Worm (Caenorhabditis elegans) whole organism, L2 larva: Measurements from ENCODE around the gene W02C12.2.
A peak's percentile ranks its signal among the peaks of the same experiment; 100 is the strongest.

Experiments
- C34F6.9 ChIP-seq: fragments of 150-350 bp; optimal IDR thresholded peaks from 2 replicates; lab custom pipeline; 2014; ENCODE audit warnings: missing biosample characterization, missing genetic modification characterization
- F13H6.1 ChIP-seq: sonication (generic microtip); optimal IDR thresholded peaks from 2 replicates; lab custom pipeline; 2016; ENCODE audit warnings: missing genetic modification characterization, missing compliant biosample characterization
- R02D3.7 ChIP-seq: fragments of 150-350 bp; optimal IDR thresholded peaks from 2 replicates; lab custom pipeline; 2014; ENCODE audit warnings: missing biosample characterization, missing genetic modification characterization
- ZK546.5 ChIP-seq: sonication (generic microtip); optimal IDR thresholded peaks from 2 replicates; lab custom pipeline; 2017; ENCODE audit warnings: missing biosample characterization, missing genetic modification characterization
- alr-1 ChIP-seq: fragments of 150-350 bp; optimal IDR thresholded peaks from 2 replicates; lab custom pipeline; 2014; ENCODE audit warnings: missing biosample characterization, missing genetic modification characterization
- ama-1 ChIP-seq: fragments of 150-350 bp; optimal IDR thresholded peaks from 2 replicates; lab custom pipeline; 2018; ENCODE audit warnings: inconsistent platforms
- blmp-1 ChIP-seq: sonication (generic microtip); optimal IDR thresholded peaks from 2 replicates; lab custom pipeline; 2017; ENCODE audit warnings: missing genetic modification characterization, mild to moderate bottlenecking, missing compliant biosample characterization, antibody characterized with exemption, moderate library complexity; ENCODE audit not compliant: insufficient read depth
- ceh-16 ChIP-seq: fragments of 150-350 bp; optimal IDR thresholded peaks from 2 replicates; lab custom pipeline; 2014; ENCODE audit warnings: missing biosample characterization, missing genetic modification characterization
- ceh-82 ChIP-seq: fragments of 150-350 bp; optimal IDR thresholded peaks from 2 replicates; lab custom pipeline; 2014; ENCODE audit warnings: missing biosample characterization, missing genetic modification characterization
- crh-2 ChIP-seq: sonication (generic microtip); optimal IDR thresholded peaks from 2 replicates; lab custom pipeline; 2017; ENCODE audit warnings: missing biosample characterization, missing genetic modification characterization
- dmd-4 ChIP-seq: sonication (generic microtip); optimal IDR thresholded peaks from 2 replicates; lab custom pipeline; 2017; ENCODE audit warnings: missing biosample characterization, missing genetic modification characterization
- elt-1 ChIP-seq: fragments of 150-350 bp; optimal IDR thresholded peaks from 2 replicates; lab custom pipeline; 2014; ENCODE audit warnings: missing biosample characterization, missing genetic modification characterization
- fos-1 ChIP-seq: fragments of 150-350 bp; optimal IDR thresholded peaks from 2 replicates; lab custom pipeline; 2014; ENCODE audit warnings: missing biosample characterization, missing genetic modification characterization
- gmeb-1 ChIP-seq: fragments of 150-350 bp; optimal IDR thresholded peaks from 2 replicates; lab custom pipeline; 2014; ENCODE audit warnings: missing biosample characterization, missing genetic modification characterization
- lin-11 ChIP-seq: fragments of 150-350 bp; sonication (generic microtip); optimal IDR thresholded peaks from 2 replicates; lab custom pipeline; 2014; ENCODE audit warnings: missing biosample characterization, missing genetic modification characterization, inconsistent platforms, mixed read lengths
- lin-39 ChIP-seq: fragments of 150-350 bp; optimal IDR thresholded peaks from 2 replicates; lab custom pipeline; 2014; ENCODE audit warnings: missing biosample characterization, missing genetic modification reagents, missing genetic modification characterization
- lsy-2 ChIP-seq, 2 experiments: fragments of 150-350 bp in 1 of 2; sonication (generic microtip) in 1 of 2; optimal IDR thresholded peaks; 2 replicates each; lab custom pipeline; 2014 to 2017; ENCODE audit warnings: missing biosample characterization in 2 of 2, missing genetic modification characterization in 2 of 2
- mab-5 ChIP-seq: fragments of 150-350 bp; optimal IDR thresholded peaks from 2 replicates; lab custom pipeline; 2014; ENCODE audit warnings: missing biosample characterization, missing genetic modification characterization
- mbf-1 ChIP-seq: sonication (generic microtip); optimal IDR thresholded peaks from 2 replicates; lab custom pipeline; 2017; ENCODE audit warnings: missing biosample characterization, missing genetic modification characterization
- mdl-1 ChIP-seq, 2 experiments: fragments of 150-350 bp in 1 of 2; sonication (generic microtip) in 1 of 2; optimal IDR thresholded peaks; 2 replicates each; lab custom pipeline; 2017; ENCODE audit warnings: missing biosample characterization in 2 of 2, missing genetic modification characterization in 2 of 2
- nhr-10 ChIP-seq: sonication (generic microtip); optimal IDR thresholded peaks from 2 replicates; lab custom pipeline; 2017; ENCODE audit warnings: missing biosample characterization, missing genetic modification characterization
- nhr-12 ChIP-seq: fragments of 150-350 bp; optimal IDR thresholded peaks from 2 replicates; lab custom pipeline; 2014; ENCODE audit warnings: missing biosample characterization, missing genetic modification characterization
- nhr-129 ChIP-seq: fragments of 150-350 bp; optimal IDR thresholded peaks from 2 replicates; lab custom pipeline; 2014; ENCODE audit warnings: missing biosample characterization, missing genetic modification characterization
- nhr-21 ChIP-seq: fragments of 150-350 bp; optimal IDR thresholded peaks from 2 replicates; lab custom pipeline; 2014; ENCODE audit warnings: missing biosample characterization, missing genetic modification characterization
- nhr-23 ChIP-seq: fragments of 150-350 bp; optimal IDR thresholded peaks from 2 replicates; lab custom pipeline; 2014; ENCODE audit warnings: missing biosample characterization, missing genetic modification reagents, missing genetic modification characterization
- nhr-237 ChIP-seq: fragments of 150-350 bp; optimal IDR thresholded peaks from 2 replicates; lab custom pipeline; 2014; ENCODE audit warnings: missing biosample characterization, missing genetic modification characterization
- nhr-6 ChIP-seq: fragments of 150-350 bp; optimal IDR thresholded peaks from 2 replicates; lab custom pipeline; 2014; ENCODE audit warnings: missing biosample characterization, missing genetic modification characterization
- nhr-77 ChIP-seq: fragments of 150-350 bp; optimal IDR thresholded peaks from 2 replicates; lab custom pipeline; 2014; ENCODE audit warnings: missing biosample characterization, missing genetic modification characterization
- peb-1 ChIP-seq: fragments of 150-350 bp; optimal IDR thresholded peaks from 2 replicates; lab custom pipeline; 2014; ENCODE audit warnings: missing biosample characterization, missing genetic modification characterization
- sem-4 ChIP-seq: fragments of 150-350 bp; optimal IDR thresholded peaks from 2 replicates; lab custom pipeline; 2014; ENCODE audit warnings: missing biosample characterization, missing genetic modification reagents, missing genetic modification characterization
- sma-3 ChIP-seq: sonication (generic microtip); optimal IDR thresholded peaks from 2 replicates; lab custom pipeline; 2016; ENCODE audit warnings: missing genetic modification reagents, missing genetic modification characterization, missing compliant biosample characterization
- sma-9 ChIP-seq, 2 experiments: fragments of 150-350 bp in 1 of 2; sonication (generic microtip) in 1 of 2; optimal IDR thresholded peaks; 2 replicates each; lab custom pipeline; 2014 to 2016; ENCODE audit warnings: missing genetic modification characterization in 2 of 2, mild to moderate bottlenecking in 1 of 2, missing biosample characterization in 1 of 2, missing compliant biosample characterization in 1 of 2, missing genetic modification reagents in 1 of 2, moderate library complexity in 1 of 2
- snpc-4 ChIP-seq: fragments of 150-350 bp; optimal IDR thresholded peaks from 2 replicates; lab custom pipeline; 2014; ENCODE audit warnings: missing biosample characterization, missing genetic modification characterization
- unc-55 ChIP-seq: fragments of 150-350 bp; sonication (generic microtip); optimal IDR thresholded peaks from 3 replicates; lab custom pipeline; 2014; ENCODE audit warnings: missing biosample characterization, missing genetic modification reagents, missing genetic modification characterization
- unc-62 ChIP-seq: fragments of 150-350 bp; optimal IDR thresholded peaks from 2 replicates; lab custom pipeline; 2014; ENCODE audit warnings: missing biosample characterization, missing genetic modification reagents, missing genetic modification characterization
- zag-1 ChIP-seq: fragments of 150-350 bp; optimal IDR thresholded peaks from 2 replicates; lab custom pipeline; 2014; ENCODE audit warnings: missing biosample characterization, missing genetic modification characterization
- ztf-1 ChIP-seq: fragments of 200-800 bp; sonication (Bioruptor generic); conservative IDR thresholded peaks from 2 replicates; pipeline ENCODE4 v1.3.6; 2022; ENCODE audit warnings: missing genetic modification characterization, missing compliant biosample characterization

W02C12.2 gene

ce11 chrIV:4049398-4049998, 41.7 kb upstream of the W02C12.2 start, which contains the start of gene pcn-1 (continued):
- TF ChIP-seq unc-55 (GFP tag; lab: Kevin White, UChicago), result peak; percentile 94
- peak; percentile 96 for TF ChIP-seq sma-3 (GFP tag; lab: Kevin White, UChicago)
- TF ChIP-seq lsy-2 (tag; optimal IDR thresholded peaks at IDR 0.05; lab: Kevin White, UChicago), result peak; percentile 94 to 96
- peak; percentile 29 for TF ChIP-seq nhr-237 (tag; lab: Kevin White, UChicago)
- peak in 1 of 2 experiments; percentile 14 for TF ChIP-seq mdl-1 (tag; optimal IDR thresholded peaks at IDR 0.05; lab: Kevin White, UChicago)
- TF ChIP-seq ceh-82, result peak; percentile 33
- TF ChIP-seq unc-62, result no peak
- no peak for TF ChIP-seq lin-39
- no peak for TF ChIP-seq elt-1 (tag; lab: Kevin White, UChicago)
- peak; percentile 77 for TF ChIP-seq nhr-129 (tag; lab: Kevin White, UChicago)
- TF ChIP-seq crh-2 (tag; lab: Kevin White, UChicago), result peak; percentile 97

- TF ChIP-seq alr-1 (tag; lab: Kevin White, UChicago) (no peak), crh-2 (tag; lab: Kevin White, UChicago) (no peak), dmd-4 (tag; lab: Kevin White, UChicago) (no peak), snpc-4 (no peak), mab-5 (tag; lab: Kevin White, UChicago) (no peak), mdl-1 (tag; optimal IDR thresholded peaks at IDR 0.05; lab: Kevin White, UChicago) (no peak), peb-1 (tag; lab: Kevin White, UChicago) (no peak), sem-4 (tag; lab: Kevin White, UChicago) (no peak), R02D3.7 (tag; lab: Kevin White, UChicago) (no peak), nhr-6 (tag; lab: Kevin White, UChicago) (no peak)
- TF ChIP-seq, all 48 proteins: peak for 0
Observed at ce11 chrIV:4047628-4048027, 39.9 kb upstream of the W02C12.2 start.

- TF ChIP-seq sma-9 (GFP tag; optimal IDR thresholded peaks at IDR 0.05; lab: Kevin White, UChicago) (no peak), sma-9 (tag; optimal IDR thresholded peaks at IDR 0.05; lab: Kevin White, UChicago) (no peak), ceh-82 (no peak), elt-1 (tag; lab: Kevin White, UChicago) (no peak), R02D3.7 (tag; lab: Kevin White, UChicago) (no peak), C34F6.9 (tag; lab: Kevin White, UChicago) (peak; percentile 37), ztf-1 (GFP tag; lab: Robert Waterston, UW) (no peak), ceh-16 (no peak), F13H6.1 (tag; lab: Kevin White, UChicago) (peak; percentile 20), nhr-77 (tag; lab: Kevin White, UChicago) (no peak), mab-5 (tag; lab: Kevin White, UChicago) (peak; percentile 17), blmp-1 (tag; lab: Kevin White, UChicago) (no peak), lsy-2 (tag; optimal IDR thresholded peaks at IDR 0.05; lab: Kevin White, UChicago) (peak; percentile 6 to 63), snpc-4 (peak; percentile 5), unc-55 (GFP tag; lab: Kevin White, UChicago) (peak; percentile 58), sem-4 (tag; lab: Kevin White, UChicago) (no peak), nhr-129 (tag; lab: Kevin White, UChicago) (no peak), sma-3 (GFP tag; lab: Kevin White, UChicago) (peak; percentile 22), nhr-10 (tag; lab: Kevin White, UChicago) (no peak), nhr-12 (tag; lab: Kevin White, UChicago) (no peak), lin-11 (tag; lab: Kevin White, UChicago) (no peak), gmeb-1 (peak; percentile 89), ZK546.5 (tag; lab: Kevin White, UChicago) (no peak), dmd-4 (tag; lab: Kevin White, UChicago) (no peak)
- TF ChIP-seq, all 48 proteins: peak for 8
Observed at ce11 chrIV:4042274-4042673, 34.5 kb upstream of the W02C12.2 start, which contains the start of gene cdc-73. TSS of gene cdc-73 (plus strand) at chrIV:4042575.

DNA sequence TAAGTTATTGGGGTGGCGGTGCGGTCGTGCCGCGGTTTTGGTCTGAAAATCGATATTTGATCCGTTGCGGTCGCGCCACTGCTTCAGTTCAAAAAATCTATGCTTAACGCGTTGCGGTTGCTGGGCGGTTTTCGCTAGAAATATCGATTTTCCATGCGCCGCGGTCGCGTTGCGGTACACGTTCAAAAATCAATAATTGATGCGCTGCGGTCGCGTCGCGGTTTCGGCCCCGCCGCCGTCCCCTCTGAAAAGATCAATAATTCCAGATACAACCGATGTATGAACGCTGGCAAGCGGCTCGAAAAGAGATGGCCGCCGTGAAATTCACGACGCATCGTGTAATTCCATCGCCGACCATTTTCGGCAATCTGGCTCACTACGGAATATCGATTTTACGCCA, 33.2 kb upstream of the W02C12.2 start:
- TF ChIP-seq ama-1 (lab: Kevin White, UChicago) (no peak), zag-1 (tag; lab: Kevin White, UChicago) (no peak), elt-1 (tag; lab: Kevin White, UChicago) (no peak), ztf-1 (GFP tag; lab: Robert Waterston, UW) (no peak), sma-9 (GFP tag; optimal IDR thresholded peaks at IDR 0.05; lab: Kevin White, UChicago) (no peak), sma-9 (tag; optimal IDR thresholded peaks at IDR 0.05; lab: Kevin White, UChicago) (no peak), ZK546.5 (tag; lab: Kevin White, UChicago) (no peak), sem-4 (tag; lab: Kevin White, UChicago) (no peak), mbf-1 (tag; lab: Kevin White, UChicago) (no peak), gmeb-1 (no peak), nhr-23 (tag; lab: Kevin White, UChicago) (no peak), fos-1 (no peak), dmd-4 (tag; lab: Kevin White, UChicago) (no peak), nhr-21 (tag; lab: Kevin White, UChicago) (no peak)
